Fruit fly (Drosophila melanogaster): ENCODE results near the gene trc.

The trc gene

dm6 chr3L:19870843-19871666 lies 37.0 kb upstream of the trc start, which contains the start of the genes Rab8 and Usp32 (continued):
- no peak for TF ChIP-seq CG8089 (GFP tag; optimal IDR thresholded peaks at IDR 0.05)
- TF ChIP-seq CG12744 (GFP tag; optimal IDR thresholded peaks at IDR 0.05): peak; percentile 55
- peak; percentile 20 for TF ChIP-seq sd (tag; optimal IDR thresholded peaks at IDR 0.05)
- TF ChIP-seq CG7556 (GFP tag; optimal IDR thresholded peaks at IDR 0.05): peak; percentile 11
- no peak for TF ChIP-seq Sox102F (GFP tag; optimal IDR thresholded peaks at IDR 0.05)
- TF ChIP-seq Chrac-16 (GFP tag; optimal IDR thresholded peaks at IDR 0.05): peak; percentile 33
- peak; percentile 97 for TF ChIP-seq YL-1 (GFP tag; optimal IDR thresholded peaks at IDR 0.05)
- TF ChIP-seq HLH54F (GFP tag; optimal IDR thresholded peaks at IDR 0.05): peak; percentile 77
- no peak for TF ChIP-seq CoRest (tag; optimal IDR thresholded peaks at IDR 0.05)
- TF ChIP-seq CG3847 (GFP tag; IDR thresholded peaks at IDR 0.05): peak; percentile 88
- no peak for TF ChIP-seq dimm (GFP tag; IDR thresholded peaks at IDR 0.05)
- peak; percentile 56 for TF ChIP-seq CG12769 (tag; optimal IDR thresholded peaks at IDR 0.05)
- TF ChIP-seq Nf-YA (GFP tag; IDR thresholded peaks at IDR 0.05): no peak
- no peak for TF ChIP-seq Nf-YC (tag; optimal IDR thresholded peaks at IDR 0.05)
- TF ChIP-seq Atf3 (GFP tag; optimal IDR thresholded peaks at IDR 0.05): peak; percentile 25
- no peak for TF ChIP-seq Drgx (GFP tag; IDR thresholded peaks at IDR 0.05)
- peak; percentile 57; the same call in 1 of the 2 replicates for TF ChIP-seq CG4360 (GFP tag; IDR thresholded peaks at IDR 0.05)
- TF ChIP-seq gt (GFP tag; IDR thresholded peaks at IDR 0.05): no peak; the same call in 1 of the 2 replicates
- no peak for TF ChIP-seq cad (GFP tag; optimal IDR thresholded peaks at IDR 0.05)
- peak; percentile 78 for TF ChIP-seq CG34376 (GFP tag; optimal IDR thresholded peaks at IDR 0.05)
- TF ChIP-seq CG17912 (GFP tag; optimal IDR thresholded peaks at IDR 0.05): peak; percentile 70
- TF ChIP-seq run (tag; optimal IDR thresholded peaks at IDR 0.05): no peak
- TF ChIP-seq CG15073 (GFP tag; optimal IDR thresholded peaks at IDR 0.05): no peak
- no peak for TF ChIP-seq TFAM (GFP tag; optimal IDR thresholded peaks at IDR 0.05)
- TF ChIP-seq eve (GFP tag; optimal IDR thresholded peaks at IDR 0.05): no peak
- TF ChIP-seq CkIIα-i1 (GFP tag; IDR thresholded peaks at IDR 0.05): no peak
- peak; percentile 14; the same call in 1 of the 2 replicates for TF ChIP-seq CG10366 (GFP tag; IDR thresholded peaks at IDR 0.05)
- TF ChIP-seq Hr3 (GFP tag; optimal IDR thresholded peaks at IDR 0.05): peak; percentile 68
- peak; percentile 93 for TF ChIP-seq zen (tag; optimal IDR thresholded peaks at IDR 0.05)
- no peak for TF ChIP-seq CG10274 (GFP tag; optimal IDR thresholded peaks at IDR 0.05)
- TF ChIP-seq amos (GFP tag; IDR thresholded peaks at IDR 0.05; ENCODE audit: partially characterized antibody): peak; percentile 92
- peak in 1 of 3 experiments; percentile 33 for TF ChIP-seq Stat92E (GFP tag; optimal IDR thresholded peaks at IDR 0.05)
- peak; percentile 41 for TF ChIP-seq unpg (GFP tag; optimal IDR thresholded peaks at IDR 0.05)
- no peak for TF ChIP-seq tio (GFP tag; optimal IDR thresholded peaks at IDR 0.05)
- TF ChIP-seq sisA (GFP tag; IDR thresholded peaks at IDR 0.05): no peak
- peak; percentile 87 for TF ChIP-seq B-H2 (GFP tag; optimal IDR thresholded peaks at IDR 0.05)
- TF ChIP-seq Ssrp (tag; optimal IDR thresholded peaks at IDR 0.05): no peak
- no peak for TF ChIP-seq Asciz (GFP tag; optimal IDR thresholded peaks at IDR 0.05)
- TF ChIP-seq CG3407 (GFP tag; optimal IDR thresholded peaks at IDR 0.05): no peak
- no peak for TF ChIP-seq CG17568 (GFP tag; optimal IDR thresholded peaks at IDR 0.05)
- TF ChIP-seq chif (GFP tag; optimal IDR thresholded peaks at IDR 0.05): peak; percentile 17 to 46
- TF ChIP-seq NC2β (GFP tag; optimal IDR thresholded peaks at IDR 0.05): peak; percentile 32
- TF ChIP-seq CG4424 (GFP tag; optimal IDR thresholded peaks at IDR 0.05): peak; percentile 51
- no peak for TF ChIP-seq CG16779 (GFP tag; IDR thresholded peaks at IDR 0.05)
- TF ChIP-seq CG12219 (GFP tag; optimal IDR thresholded peaks at IDR 0.05): no peak
- peak; percentile 96 for TF ChIP-seq Med (GFP tag)
- peak; percentile 1 for TF ChIP-seq fd102C (GFP tag; optimal IDR thresholded peaks at IDR 0.05)
- TF ChIP-seq trem (tag; optimal IDR thresholded peaks at IDR 0.05): peak; percentile 84
- TF ChIP-seq CG14710 (tag; optimal IDR thresholded peaks at IDR 0.05): peak; percentile 65
